Fruit fly (Drosophila melanogaster) whole organism, pupa: Measurements from ENCODE around the gene Mlc-c.

Experiments used
- CG10348 ChIP-seq: fragments of 200-800 bp; sonication (Bioruptor generic); IDR thresholded peaks from 2 replicates; pipeline ENCODE4 v1.3.6; 2022; ENCODE audit warnings: missing biosample characterization, missing genetic modification characterization
- CG12605 ChIP-seq: fragments of 200-800 bp; sonication (Bioruptor generic); IDR thresholded peaks from 2 replicates; pipeline ENCODE4 v1.3.6; 2022; ENCODE audit warnings: missing biosample characterization, missing genetic modification characterization
- CG13204 ChIP-seq: fragments of 200-800 bp; sonication (Bioruptor generic); optimal IDR thresholded peaks from 2 replicates; lab custom pipeline; 2018; ENCODE audit warnings: missing biosample characterization, mild to moderate bottlenecking, missing genetic modification characterization, moderate library complexity
- CG14655 ChIP-seq: fragments of 200-800 bp; sonication (Bioruptor generic); optimal IDR thresholded peaks from 3 replicates; lab custom pipeline; 2017; ENCODE audit warnings: mild to moderate bottlenecking, missing biosample characterization, missing genetic modification reagents, missing genetic modification characterization
- CG15710 ChIP-seq: fragments of 200-800 bp; sonication (Bioruptor generic); optimal IDR thresholded peaks from 2 replicates; lab custom pipeline; 2018; ENCODE audit warnings: missing biosample characterization, mild to moderate bottlenecking, missing genetic modification characterization, moderate library complexity
- CG17806 ChIP-seq: fragments of 200-800 bp; sonication (Bioruptor generic); optimal IDR thresholded peaks from 2 replicates; lab custom pipeline; 2018; ENCODE audit warnings: missing biosample characterization, mild to moderate bottlenecking, missing genetic modification characterization, moderate library complexity
- CG32121 ChIP-seq: fragments of 200-800 bp; sonication (Bioruptor generic); IDR thresholded peaks from 2 replicates; pipeline ENCODE4 v1.3.6; 2022; ENCODE audit warnings: missing biosample characterization, missing genetic modification characterization
- CG34367 ChIP-seq: fragments of 200-800 bp; sonication (Bioruptor generic); optimal IDR thresholded peaks from 2 replicates; lab custom pipeline; 2018; ENCODE audit warnings: missing biosample characterization, mild to moderate bottlenecking, missing genetic modification characterization
- CG4496 ChIP-seq: fragments of 200-800 bp; sonication (Bioruptor generic); IDR thresholded peaks from 3 replicates; pipeline ENCODE4 v1.3.6; 2022; ENCODE audit warnings: missing biosample characterization, missing genetic modification characterization
- CG8159 ChIP-seq: fragments of 200-800 bp; sonication (Bioruptor generic); optimal IDR thresholded peaks from 3 replicates; lab custom pipeline; 2018; ENCODE audit warnings: missing biosample characterization, mild to moderate bottlenecking, missing genetic modification characterization, moderate library complexity
- CG8301 ChIP-seq: fragments of 200-800 bp; sonication (Bioruptor generic); optimal IDR thresholded peaks from 2 replicates; lab custom pipeline; 2018; ENCODE audit warnings: missing biosample characterization, mild to moderate bottlenecking, missing genetic modification characterization
- CG9948 ChIP-seq: fragments of 200-800 bp; sonication (Bioruptor generic); optimal IDR thresholded peaks from 2 replicates; lab custom pipeline; 2018; ENCODE audit warnings: missing biosample characterization, mild to moderate bottlenecking, missing genetic modification characterization, moderate library complexity
- D1 ChIP-seq: fragments of 200-800 bp; sonication (Bioruptor generic); optimal IDR thresholded peaks from 2 replicates; lab custom pipeline; 2018; ENCODE audit warnings: missing biosample characterization, mild to moderate bottlenecking, missing genetic modification characterization, moderate library complexity
- EcR ChIP-seq: fragments of 200-800 bp; sonication (Bioruptor generic); optimal IDR thresholded peaks from 3 replicates; lab custom pipeline; 2019; ENCODE audit warnings: missing biosample characterization, missing genetic modification characterization, mild to moderate bottlenecking, moderate library complexity, missing genetic modification reagents
- Ets98B ChIP-seq: fragments of 200-800 bp; sonication (Bioruptor generic); IDR thresholded peaks from 2 replicates; pipeline ENCODE4 v1.3.6; 2022; ENCODE audit warnings: missing biosample characterization, missing genetic modification characterization
- Pif1A ChIP-seq: fragments of 200-800 bp; sonication (Bioruptor generic); optimal IDR thresholded peaks from 3 replicates; lab custom pipeline; 2016; ENCODE audit warnings: missing biosample characterization, missing genetic modification characterization
- Pif1B ChIP-seq: fragments of 200-800 bp; sonication (Bioruptor generic); optimal IDR thresholded peaks from 3 replicates; lab custom pipeline; 2016; ENCODE audit warnings: missing biosample characterization, missing genetic modification characterization
- Snoo ChIP-seq: fragments of 200-800 bp; sonication (Bioruptor generic); optimal IDR thresholded peaks from 3 replicates; lab custom pipeline; 2017; ENCODE audit warnings: missing biosample characterization, mild to moderate bottlenecking, missing genetic modification characterization, inconsistent platforms
- fd96Ca ChIP-seq: fragments of 200-800 bp; sonication (Bioruptor generic); IDR thresholded peaks from 3 replicates; pipeline ENCODE4 v1.3.6; 2022; ENCODE audit warnings: missing biosample characterization, missing genetic modification characterization
- gl ChIP-seq: fragments of 200-800 bp; sonication (Bioruptor generic); optimal IDR thresholded peaks from 2 replicates; lab custom pipeline; 2018; ENCODE audit warnings: missing biosample characterization, mild to moderate bottlenecking, missing genetic modification characterization
- rn ChIP-seq: fragments of 200-800 bp; sonication (Bioruptor generic); IDR thresholded peaks from 2 replicates; pipeline ENCODE4 v1.3.6; 2022; ENCODE audit warnings: missing biosample characterization, missing genetic modification characterization

The Mlc-c gene

dm6 chrX:5612977-5613376 is 9.4 kb downstream of the Mlc-c start:
- TF ChIP-seq D1, result peak; percentile 26
- TF ChIP-seq fd96Ca (GFP tag; lab: Robert Waterston, UW), result no peak

- TF ChIP-seq D1 (no peak), gl (tag; lab: Kevin White, UChicago) (no peak), rn (GFP tag; lab: Robert Waterston, UW) (no peak), CG32121 (peak; percentile 58; the same call in 1 of the 2 replicates), CG8159 (tag; lab: Kevin White, UChicago) (no peak), Ets98B (GFP tag; lab: Robert Waterston, UW) (peak; percentile 57; the same call in 1 of the 2 replicates), Pif1B (no peak), Pif1A (no peak), CG34367 (tag; lab: Kevin White, UChicago) (no peak), CG15710 (tag; lab: Kevin White, UChicago) (no peak), CG9948 (tag; lab: Kevin White, UChicago) (no peak), CG14655 (no peak), CG10348 (0 out of 2 replicates have a peak, but pooled peaks have one; percentile 40), CG17806 (tag; lab: Kevin White, UChicago) (no peak), CG12605 (GFP tag; lab: Robert Waterston, UW) (0 out of 2 replicates have a peak, but pooled peaks have one; percentile 32), fd96Ca (GFP tag; lab: Robert Waterston, UW) (peak; percentile 68; the same call in 2 of the 3 replicates), EcR (GFP tag; lab: Kevin White, UChicago) (no peak), CG4496 (GFP tag; lab: Robert Waterston, UW) (peak; percentile 72), Snoo (peak; percentile 61), CG8301 (tag; lab: Kevin White, UChicago) (no peak), CG13204 (no peak)
Observed at dm6 chrX:5608472-5608871, 13.9 kb downstream of the Mlc-c start.

dm6 chrX:5607647-5608046 is 14.7 kb downstream of the Mlc-c start:
- TF ChIP-seq CG9948 (tag; lab: Kevin White, UChicago) (no peak), CG17806 (tag; lab: Kevin White, UChicago) (no peak), CG8159 (tag; lab: Kevin White, UChicago) (no peak), Pif1B (no peak)
- TF ChIP-seq, all 21 proteins: peak for 0

dm6 chrX:5606324-5606723 is 16.0 kb downstream of the Mlc-c start:
- no peak for TF ChIP-seq CG4496 (GFP tag; lab: Robert Waterston, UW)
- TF ChIP-seq CG13204, result no peak
- TF ChIP-seq CG8159 (tag; lab: Kevin White, UChicago), result no peak
- no peak for TF ChIP-seq CG10348
- no peak for TF ChIP-seq CG9948 (tag; lab: Kevin White, UChicago)
- TF ChIP-seq D1, result no peak
- no peak for TF ChIP-seq CG8301 (tag; lab: Kevin White, UChicago)
- no peak for TF ChIP-seq Snoo
- TF ChIP-seq Pif1A, result no peak
- TF ChIP-seq CG32121, result no peak
- no peak for TF ChIP-seq CG14655
- TF ChIP-seq gl (tag; lab: Kevin White, UChicago), result no peak
- TF ChIP-seq Pif1B, result no peak
- no peak for TF ChIP-seq fd96Ca (GFP tag; lab: Robert Waterston, UW)
- TF ChIP-seq EcR (GFP tag; lab: Kevin White, UChicago), result no peak
- no peak for TF ChIP-seq CG34367 (tag; lab: Kevin White, UChicago)
- TF ChIP-seq CG17806 (tag; lab: Kevin White, UChicago), result no peak
- TF ChIP-seq rn (GFP tag; lab: Robert Waterston, UW), result no peak

dm6 chrX:5604181-5604580 is 18.2 kb downstream of the Mlc-c start:
- TF ChIP-seq Ets98B (GFP tag; lab: Robert Waterston, UW), result no peak
- TF ChIP-seq CG14655, result no peak
- no peak for TF ChIP-seq CG34367 (tag; lab: Kevin White, UChicago)
- TF ChIP-seq CG12605 (GFP tag; lab: Robert Waterston, UW), result no peak
- TF ChIP-seq gl (tag; lab: Kevin White, UChicago), result no peak
- TF ChIP-seq CG32121, result no peak
- no peak for TF ChIP-seq D1
- no peak for TF ChIP-seq CG4496 (GFP tag; lab: Robert Waterston, UW)
- no peak for TF ChIP-seq CG17806 (tag; lab: Kevin White, UChicago)
- TF ChIP-seq Pif1A, result no peak
- no peak for TF ChIP-seq rn (GFP tag; lab: Robert Waterston, UW)
- no peak for TF ChIP-seq EcR (GFP tag; lab: Kevin White, UChicago)
- no peak for TF ChIP-seq fd96Ca (GFP tag; lab: Robert Waterston, UW)
- TF ChIP-seq CG9948 (tag; lab: Kevin White, UChicago), result no peak
- TF ChIP-seq Snoo, result no peak

dm6 chrX:5603009-5603408 is 19.3 kb downstream of the Mlc-c start:
- TF ChIP-seq EcR (GFP tag; lab: Kevin White, UChicago) (no peak), CG8301 (tag; lab: Kevin White, UChicago) (no peak), Ets98B (GFP tag; lab: Robert Waterston, UW) (no peak), CG13204 (no peak), CG10348 (no peak), rn (GFP tag; lab: Robert Waterston, UW) (no peak), gl (tag; lab: Kevin White, UChicago) (no peak), Pif1B (no peak), CG14655 (no peak), CG15710 (tag; lab: Kevin White, UChicago) (no peak)

- no peak for TF ChIP-seq CG14655
- no peak for TF ChIP-seq Pif1B
- TF ChIP-seq CG32121, result no peak
- TF ChIP-seq EcR (GFP tag; lab: Kevin White, UChicago), result no peak
- no peak for TF ChIP-seq Pif1A
- TF ChIP-seq D1, result no peak
- no peak for TF ChIP-seq CG9948 (tag; lab: Kevin White, UChicago)
- TF ChIP-seq fd96Ca (GFP tag; lab: Robert Waterston, UW), result no peak
- no peak for TF ChIP-seq CG4496 (GFP tag; lab: Robert Waterston, UW)
- no peak for TF ChIP-seq CG8301 (tag; lab: Kevin White, UChicago)
Observed at dm6 chrX:5602308-5602707, 20.0 kb downstream of the Mlc-c start.
